Worm (Caenorhabditis elegans): ENCODE results near the gene ZK1240.1.

The ZK1240.1 gene

DNA sequence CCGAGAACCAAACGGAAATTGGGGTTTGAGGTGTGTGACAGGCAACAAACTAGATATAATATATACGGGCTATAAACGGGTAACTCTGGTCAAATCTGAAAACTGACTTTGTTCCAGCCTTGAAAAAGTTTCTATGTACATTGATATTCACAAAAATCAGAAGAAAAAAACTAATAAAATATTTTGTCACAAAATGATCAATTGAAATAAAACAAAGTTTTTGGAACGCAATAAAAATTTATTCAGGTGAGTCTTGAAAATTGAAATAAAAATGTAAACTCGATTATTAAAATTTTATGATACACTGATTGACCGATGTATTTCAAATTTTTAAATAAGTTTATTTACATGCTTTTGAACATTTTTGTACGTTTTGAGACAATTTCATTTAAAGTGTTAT is 26.9 kb upstream of the ZK1240.1 start, which contains the start of gene B0281.6:
B0281.6 (minus strand) TSS at position 101 of the 400 bp plus-strand sequence.
- TF ChIP-seq unc-130 (tag; optimal IDR thresholded peaks at IDR 0.05) (no peak), efl-1 (optimal IDR thresholded peaks at IDR 0.05) (no peak), efl-1 (GFP tag; optimal IDR thresholded peaks at IDR 0.05 in 1 of 2) (peak in 1 of 2 experiments; percentile 22), hlh-17 (GFP tag; optimal IDR thresholded peaks at IDR 0.05; ENCODE audit: borderline replicate concordance) (no peak), tlp-1 (tag; optimal IDR thresholded peaks at IDR 0.05) (no peak)

DNA sequence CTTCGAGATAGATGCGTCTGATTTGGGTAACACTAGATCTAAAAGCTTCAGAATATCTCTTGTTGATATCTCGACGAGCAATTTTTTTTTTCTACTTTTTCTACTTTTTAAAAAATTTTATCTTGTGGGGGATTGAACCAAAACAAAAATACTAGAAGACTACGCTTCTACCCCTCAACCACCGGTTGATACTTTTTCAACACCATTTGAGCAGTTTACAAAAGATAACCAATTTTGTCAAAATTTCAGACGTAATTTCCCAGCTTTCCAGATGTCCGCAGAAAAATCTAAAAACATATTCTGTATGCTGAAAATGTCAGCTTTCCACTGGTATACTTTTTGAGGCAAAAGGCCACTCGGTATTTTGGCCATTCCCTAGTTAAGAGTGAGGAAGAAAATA is 24.6 kb upstream of the ZK1240.1 start:
- TF ChIP-seq nhr-19 (GFP tag; conservative IDR thresholded peaks at IDR 0.05) (no peak), C16A3.4 (tag; optimal IDR thresholded peaks at IDR 0.05) (no peak), ceh-82 (tag; optimal IDR thresholded peaks at IDR 0.05) (no peak)

DNA sequence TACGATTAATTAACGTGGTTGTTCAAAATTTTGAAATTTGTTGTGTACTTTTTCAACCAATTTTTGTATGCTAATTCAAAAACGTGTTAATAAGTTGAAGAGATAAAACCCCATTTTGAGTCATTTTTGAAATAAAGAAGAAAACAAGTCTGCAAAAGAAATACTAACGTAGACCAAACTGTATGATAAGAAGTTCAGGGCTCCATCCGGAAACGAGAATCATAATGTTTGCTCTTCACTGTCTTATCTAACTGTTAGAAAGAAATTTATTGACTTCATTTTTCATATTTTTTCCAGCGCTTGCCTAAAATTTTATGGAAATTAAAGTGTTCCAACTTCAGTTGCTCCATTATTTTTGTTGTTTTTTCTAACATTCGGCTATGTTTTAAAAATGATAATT is 23.7 kb upstream of the ZK1240.1 start:
- TF ChIP-seq elt-2 (tag; optimal IDR thresholded peaks at IDR 0.05) (peak; percentile 58), efl-1 (optimal IDR thresholded peaks at IDR 0.05) (no peak), efl-1 (GFP tag; optimal IDR thresholded peaks at IDR 0.05 in 1 of 2) (peak in 1 of 2 experiments; percentile 85), nhr-47 (tag; optimal IDR thresholded peaks at IDR 0.05) (no peak)

DNA sequence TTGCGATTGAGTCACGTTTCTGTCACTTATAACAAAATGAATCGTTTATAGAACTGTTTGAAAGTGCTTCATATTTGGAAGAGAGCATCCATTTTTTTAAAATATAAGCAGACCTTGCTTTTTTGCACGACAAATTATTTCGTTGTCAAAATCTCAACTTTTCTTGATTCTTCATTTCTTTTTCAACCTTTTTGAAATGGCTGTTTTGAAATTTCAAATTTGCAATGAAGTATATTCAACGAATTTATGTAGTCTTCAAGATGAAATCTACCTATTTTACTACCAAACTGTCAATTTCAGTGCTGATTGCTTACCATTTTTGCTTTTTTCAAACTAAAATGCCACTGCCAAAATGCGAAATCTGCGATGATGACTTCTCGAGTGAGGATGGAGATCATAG is 22.5 kb upstream of the ZK1240.1 start, which contains the start of gene B0281.3:
B0281.3 (plus strand) TSS at position 301 of the 400 bp plus-strand sequence.
- TF ChIP-seq pqm-1 (tag; optimal IDR thresholded peaks at IDR 0.05) (no peak), skn-1 (tag; optimal IDR thresholded peaks at IDR 0.05) (no peak), elt-3 (tag; optimal IDR thresholded peaks at IDR 0.05) (no peak), C34B4.2 (tag; optimal IDR thresholded peaks at IDR 0.05) (no peak), sptf-1 (tag; optimal IDR thresholded peaks at IDR 0.05) (no peak), ama-1 (optimal IDR thresholded peaks at IDR 0.05) (no peak), efl-3 (GFP tag; optimal IDR thresholded peaks at IDR 0.05) (no peak), hlh-4 (tag; optimal IDR thresholded peaks at IDR 0.05) (no peak), sup-37 (GFP tag; optimal IDR thresholded peaks at IDR 0.05) (no peak), aha-1 (tag; optimal IDR thresholded peaks at IDR 0.05) (no peak), nhr-19 (GFP tag; conservative IDR thresholded peaks at IDR 0.05) (no peak), nhr-85 (tag) (no peak), xbp-1 (tag; optimal IDR thresholded peaks at IDR 0.05) (no peak), unc-62 (GFP tag; optimal IDR thresholded peaks at IDR 0.05) (no peak), fkh-10 (GFP tag; optimal IDR thresholded peaks at IDR 0.05) (no peak)

DNA sequence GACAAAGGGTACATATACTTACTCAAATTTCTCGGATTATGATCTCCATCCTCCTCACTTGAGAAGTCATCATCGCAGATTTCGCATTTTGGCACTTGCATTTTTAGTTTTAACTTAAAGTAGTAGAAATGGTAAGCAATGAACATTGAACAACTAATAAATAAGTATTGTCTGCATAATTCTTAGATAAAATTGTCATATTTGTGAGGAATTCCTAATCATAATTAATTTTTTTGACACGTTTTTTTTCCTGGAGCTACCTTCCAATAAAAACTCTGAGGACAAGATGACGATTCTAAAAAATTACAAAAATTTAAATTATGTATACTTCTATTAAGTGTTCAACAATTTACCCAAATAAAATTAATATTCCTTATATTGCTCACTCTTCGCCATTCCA is 16.4 kb upstream of the ZK1240.1 start, which contains the start of the genes trim-21 and B0281.1:
trim-21 (minus strand) TSS at position 101 of the 400 bp plus-strand sequence.
B0281.1 (plus strand) TSS at position 321 of the 400 bp plus-strand sequence.
- TF ChIP-seq nhr-90 (tag; optimal IDR thresholded peaks at IDR 0.05; ENCODE audit: poor library complexity) (no peak), snu-23 (GFP tag; optimal IDR thresholded peaks at IDR 0.05) (no peak), ceh-88 (GFP tag; IDR thresholded peaks at IDR 0.05) (no peak), vab-15 (tag; optimal IDR thresholded peaks at IDR 0.05) (no peak), dpl-1 (GFP tag; optimal IDR thresholded peaks at IDR 0.05) (no peak), mdl-1 (tag; optimal IDR thresholded peaks at IDR 0.05) (no peak), nhr-20 (tag; optimal IDR thresholded peaks at IDR 0.05) (no peak), nhr-28 (tag; optimal IDR thresholded peaks at IDR 0.05) (no peak), C16A3.4 (tag; optimal IDR thresholded peaks at IDR 0.05) (no peak), fkh-10 (GFP tag; optimal IDR thresholded peaks at IDR 0.05) (no peak), sptf-1 (tag; optimal IDR thresholded peaks at IDR 0.05) (no peak), hlh-4 (tag; optimal IDR thresholded peaks at IDR 0.05) (no peak), ceh-90 (tag; optimal IDR thresholded peaks at IDR 0.05) (no peak), nhr-11 (tag; optimal IDR thresholded peaks at IDR 0.05) (no peak)

Data from whole organism, L1 larva.